Worm (Caenorhabditis elegans): ENCODE measurements around the gene hrde-2.
A peak's percentile ranks its signal among the peaks of the same experiment; 100 is the strongest.

The hrde-2 gene

DNA sequence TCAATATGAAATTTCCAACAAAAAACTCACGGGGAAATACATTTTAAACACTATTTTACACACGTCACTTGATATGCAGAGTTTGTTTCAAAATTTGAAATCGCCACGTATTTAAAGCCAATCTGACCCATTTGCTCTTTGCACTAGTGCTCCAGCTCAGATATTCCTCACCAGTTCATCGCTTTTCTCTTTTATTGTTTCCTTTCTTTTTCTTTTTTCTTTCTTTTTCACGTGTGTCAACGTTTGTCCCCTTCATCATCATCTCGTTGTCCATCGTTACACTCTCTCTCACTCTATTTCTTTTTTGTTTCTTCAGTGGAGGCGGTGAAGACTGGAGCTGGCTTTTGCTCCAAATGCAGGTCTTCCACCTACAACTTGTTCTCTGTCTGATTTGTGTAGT is 20.3 kb upstream of the hrde-2 start, which contains the start of gene F02D8.4:
Gene F02D8.4 (plus strand): TSS at position 301 of the 400 bp plus-strand sequence.
- TF ChIP-seq alr-1 (tag; optimal IDR thresholded peaks at IDR 0.05) (no peak), unc-55 (GFP tag; optimal IDR thresholded peaks at IDR 0.05) (no peak), C34F6.9 (tag; optimal IDR thresholded peaks at IDR 0.05) (peak; percentile 4)

DNA sequence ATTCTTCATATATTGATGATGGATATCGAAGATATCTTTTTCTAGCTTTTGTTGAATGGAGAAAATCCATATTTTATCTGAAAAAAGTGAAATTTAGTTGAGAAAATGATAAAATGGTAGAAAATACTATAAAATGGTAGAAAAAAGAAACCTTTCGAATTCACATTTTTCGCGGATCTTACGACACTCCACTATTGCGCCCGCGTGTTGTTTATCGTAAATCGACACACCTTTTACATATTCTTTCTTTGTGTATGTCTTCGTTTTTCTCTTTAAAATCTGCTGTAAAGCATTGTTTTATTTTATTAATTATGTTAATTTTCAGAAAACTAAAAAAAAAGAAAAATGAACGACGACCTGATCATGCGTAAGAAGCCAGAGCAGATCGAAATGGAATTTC is 14.1 kb upstream of the hrde-2 start, which contains the start of the genes cdt-2 and T01C3.2:
Gene cdt-2 (minus strand): TSS at position 284 of the 400 bp plus-strand sequence.
Gene T01C3.2 (plus strand): TSS at position 326 of the 400 bp plus-strand sequence.
- TF ChIP-seq lin-13 (GFP tag; optimal IDR thresholded peaks at IDR 0.05) (no peak), nhr-129 (tag; optimal IDR thresholded peaks at IDR 0.05) (peak; percentile 12), lin-39 (tag; optimal IDR thresholded peaks at IDR 0.05) (no peak), sma-9 (GFP tag; optimal IDR thresholded peaks at IDR 0.05) (peak; percentile 21), sma-9 (tag; optimal IDR thresholded peaks at IDR 0.05) (no peak), crh-2 (tag; optimal IDR thresholded peaks at IDR 0.05) (peak; percentile 13), gmeb-1 (tag; optimal IDR thresholded peaks at IDR 0.05) (peak; percentile 82), unc-55 (GFP tag; optimal IDR thresholded peaks at IDR 0.05) (peak; percentile 69), R02D3.7 (tag; optimal IDR thresholded peaks at IDR 0.05) (peak; percentile 84), nhr-25 (tag; optimal IDR thresholded peaks at IDR 0.05) (peak; percentile 6), aly-2 (tag; optimal IDR thresholded peaks at IDR 0.05) (no peak), lsy-2 (tag; optimal IDR thresholded peaks at IDR 0.05) (peak in 1 of 2 experiments; percentile 67)

DNA sequence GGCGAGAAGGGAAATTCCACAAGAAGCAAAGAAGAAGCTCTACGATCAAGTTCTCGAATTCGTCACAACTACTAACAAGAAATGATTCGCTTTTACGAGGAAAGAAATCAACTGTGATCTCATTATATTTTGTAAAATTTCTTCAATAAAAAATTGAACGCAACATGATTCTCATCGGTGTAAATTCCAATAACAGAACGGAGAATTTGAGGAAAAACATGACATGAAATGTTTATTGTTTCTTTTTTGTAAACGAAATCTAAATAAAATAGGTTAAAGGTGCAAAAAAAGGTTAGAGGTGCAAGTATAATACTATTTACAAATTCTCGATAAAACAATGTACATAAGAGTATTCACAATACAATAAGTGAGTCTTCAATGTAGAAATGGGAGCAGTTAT is 13.4 kb upstream of the hrde-2 start:
- TF ChIP-seq dmd-4 (tag; optimal IDR thresholded peaks at IDR 0.05) = no peak
- no peak for TF ChIP-seq ceh-16 (tag; optimal IDR thresholded peaks at IDR 0.05)
- no peak for TF ChIP-seq C34F6.9 (tag; optimal IDR thresholded peaks at IDR 0.05)
- no peak for TF ChIP-seq nhr-23 (tag; optimal IDR thresholded peaks at IDR 0.05)
- no peak for TF ChIP-seq nhr-12 (tag; optimal IDR thresholded peaks at IDR 0.05)
- TF ChIP-seq ama-1 (optimal IDR thresholded peaks at IDR 0.05) = no peak
- no peak for TF ChIP-seq crh-2 (tag; optimal IDR thresholded peaks at IDR 0.05)
- no peak for TF ChIP-seq ztf-1 (GFP tag; conservative IDR thresholded peaks at IDR 0.05)
- TF ChIP-seq ceh-82 (tag; optimal IDR thresholded peaks at IDR 0.05) = no peak
- no peak for TF ChIP-seq mab-5 (tag; optimal IDR thresholded peaks at IDR 0.05)
- TF ChIP-seq nhr-237 (tag; optimal IDR thresholded peaks at IDR 0.05) = no peak
- no peak for TF ChIP-seq elt-1 (tag; optimal IDR thresholded peaks at IDR 0.05)
- no peak for TF ChIP-seq mdl-1 (tag; optimal IDR thresholded peaks at IDR 0.05)
- TF ChIP-seq elt-3 (tag; optimal IDR thresholded peaks at IDR 0.05) = no peak
- no peak for TF ChIP-seq lin-11 (tag; optimal IDR thresholded peaks at IDR 0.05)
- no peak for TF ChIP-seq alr-1 (tag; optimal IDR thresholded peaks at IDR 0.05)
- no peak for TF ChIP-seq skn-1 (tag; optimal IDR thresholded peaks at IDR 0.05)
- no peak for TF ChIP-seq unc-62 (GFP tag; optimal IDR thresholded peaks at IDR 0.05)

DNA sequence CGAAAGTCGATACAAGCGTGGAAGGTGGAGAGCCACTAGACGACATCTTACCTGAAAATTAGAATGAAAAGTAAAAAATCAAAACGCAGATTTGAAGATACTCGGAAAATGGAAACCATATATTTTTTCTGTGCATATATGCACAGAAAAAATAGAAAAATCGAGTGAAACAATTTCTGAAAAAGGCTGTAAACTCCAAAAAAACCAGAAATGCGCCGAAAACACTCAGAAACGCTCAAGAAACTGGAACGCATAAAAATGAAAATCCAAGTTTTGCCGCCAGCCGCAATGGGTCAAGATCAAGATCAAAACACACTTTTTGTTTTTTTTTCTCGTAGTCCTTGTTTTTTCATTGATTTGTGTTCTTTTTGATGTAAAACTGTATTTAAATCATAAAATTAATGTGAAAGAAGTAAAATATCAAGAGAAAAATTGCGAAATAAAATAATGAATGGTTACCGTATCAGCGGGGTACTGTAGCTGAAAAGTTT is 12.2 kb upstream of the hrde-2 start, which contains the start of gene T01C3.3:
Gene T01C3.3 (minus strand): TSS at position 51 of the 491 bp plus-strand sequence.
- TF ChIP-seq skn-1 (tag; optimal IDR thresholded peaks at IDR 0.05) = no peak
- TF ChIP-seq lsy-2 (tag; optimal IDR thresholded peaks at IDR 0.05) = no peak
- no peak for TF ChIP-seq unc-55 (GFP tag; optimal IDR thresholded peaks at IDR 0.05)

DNA sequence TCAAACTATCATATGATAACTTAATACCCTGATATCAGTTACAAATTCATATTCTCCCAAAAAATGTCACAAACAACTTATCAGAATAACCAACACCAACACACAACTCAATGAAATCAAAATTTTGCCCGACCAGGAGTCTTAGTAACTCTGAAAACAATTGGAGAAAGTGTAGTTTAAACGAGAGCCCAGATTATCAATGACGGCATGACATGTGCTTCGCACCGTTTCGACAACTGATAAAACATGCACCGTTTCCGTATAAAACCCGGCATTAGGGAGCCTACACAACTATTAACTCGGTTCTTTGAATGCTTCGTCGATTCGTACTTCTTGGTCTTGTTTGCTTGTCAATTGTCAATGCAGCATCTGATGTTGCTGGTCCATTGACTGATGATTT is 11.3 kb upstream of the hrde-2 start, which contains the start of gene fil-1:
Gene fil-1 (plus strand): TSS at position 219 of the 400 bp plus-strand sequence.
- TF ChIP-seq unc-39 (tag; optimal IDR thresholded peaks at IDR 0.05) = no peak
- peak; percentile 60 for TF ChIP-seq sma-9 (GFP tag; optimal IDR thresholded peaks at IDR 0.05)
- TF ChIP-seq sma-9 (tag; optimal IDR thresholded peaks at IDR 0.05) = no peak
- TF ChIP-seq nhr-6 (tag; optimal IDR thresholded peaks at IDR 0.05) = no peak
- TF ChIP-seq fos-1 (tag; optimal IDR thresholded peaks at IDR 0.05) = peak; percentile 40

DNA sequence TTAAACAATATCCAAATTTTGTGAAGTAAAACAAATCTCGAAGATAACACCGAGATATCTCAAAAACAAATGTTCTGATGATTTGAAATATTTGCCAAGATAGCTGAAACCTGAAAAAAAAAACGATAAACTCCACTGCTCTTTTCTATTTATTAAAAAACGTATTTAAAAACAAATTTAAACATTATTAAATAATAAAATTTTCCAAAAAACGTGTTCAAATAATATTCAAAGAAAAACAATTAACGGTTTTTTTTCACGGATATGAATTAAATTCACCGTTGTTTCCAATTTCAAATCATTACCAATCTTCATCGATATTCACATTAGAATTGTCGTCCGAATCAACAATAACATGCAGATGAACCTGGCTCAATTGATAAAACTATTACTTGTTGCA is 8.7 kb upstream of the hrde-2 start, which contains the start of gene irld-14:
Gene irld-14 (plus strand): TSS at position 301 of the 400 bp plus-strand sequence.
- no peak for TF ChIP-seq fos-1 (tag; optimal IDR thresholded peaks at IDR 0.05)
- no peak for TF ChIP-seq nhr-25 (tag; optimal IDR thresholded peaks at IDR 0.05)
- no peak for TF ChIP-seq sma-3 (GFP tag; optimal IDR thresholded peaks at IDR 0.05)
- TF ChIP-seq nhr-11 (tag; optimal IDR thresholded peaks at IDR 0.05) = no peak
- no peak for TF ChIP-seq nhr-237 (tag; optimal IDR thresholded peaks at IDR 0.05)
- TF ChIP-seq lin-13 (GFP tag; optimal IDR thresholded peaks at IDR 0.05) = no peak
- no peak for TF ChIP-seq gmeb-1 (tag; optimal IDR thresholded peaks at IDR 0.05)
- TF ChIP-seq nhr-21 (tag; optimal IDR thresholded peaks at IDR 0.05) = no peak
- no peak for TF ChIP-seq lsy-2 (tag; optimal IDR thresholded peaks at IDR 0.05)
- no peak for TF ChIP-seq peb-1 (tag; optimal IDR thresholded peaks at IDR 0.05)
- TF ChIP-seq nhr-10 (tag; optimal IDR thresholded peaks at IDR 0.05) = no peak
- TF ChIP-seq ztf-4 (tag; optimal IDR thresholded peaks at IDR 0.05) = no peak
- no peak for TF ChIP-seq sem-4 (tag; optimal IDR thresholded peaks at IDR 0.05)
- TF ChIP-seq nhr-12 (tag; optimal IDR thresholded peaks at IDR 0.05) = no peak
- no peak for TF ChIP-seq mdl-1 (tag; optimal IDR thresholded peaks at IDR 0.05)
- no peak for TF ChIP-seq blmp-1 (tag; optimal IDR thresholded peaks at IDR 0.05; ENCODE audit: insufficient read depth)
